Fruit fly (Drosophila melanogaster): ENCODE results near the gene CG7542.

The CG7542 gene

DNA sequence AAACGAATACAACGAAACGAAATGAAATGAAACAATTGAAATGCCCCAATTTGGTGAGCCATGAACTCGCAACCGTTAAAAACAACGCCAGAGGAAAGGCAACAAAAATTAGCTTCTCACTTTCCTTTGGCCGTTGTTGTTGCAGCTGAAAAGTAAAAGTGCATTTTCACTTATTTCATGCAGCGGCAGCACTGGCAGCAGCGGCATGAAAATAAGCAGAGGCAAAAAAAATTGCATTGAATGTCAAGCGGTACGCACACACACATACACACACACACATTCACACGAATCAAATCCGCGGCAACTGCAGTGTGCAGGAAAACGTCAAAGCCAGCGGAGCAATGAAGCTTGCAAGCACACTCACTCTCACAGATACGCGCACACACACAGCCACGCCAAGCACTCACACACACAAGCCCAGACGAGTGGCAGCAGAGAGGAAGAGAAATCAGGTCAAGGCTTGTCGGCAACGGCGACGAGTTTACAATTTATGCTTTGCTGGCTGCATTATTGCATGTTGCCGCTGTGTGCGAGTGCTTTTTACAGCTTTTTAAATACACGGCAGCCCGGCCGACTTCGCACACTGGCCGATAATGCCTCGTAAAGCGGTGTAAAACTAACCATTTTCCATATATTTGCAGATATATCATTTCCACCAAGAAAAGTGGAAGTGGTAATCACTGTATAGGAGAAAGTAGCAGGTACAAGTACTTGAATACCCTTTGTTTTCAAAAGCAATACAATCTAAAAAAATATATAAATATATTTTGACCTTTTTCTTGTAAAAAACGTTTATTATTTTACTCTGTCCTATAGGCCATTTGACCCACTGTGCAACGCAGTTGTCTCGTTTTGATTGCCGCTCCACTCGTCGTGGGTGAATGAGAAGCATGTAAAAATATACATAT lies 17.0 kb downstream of the CG7542 start (continued):
- peak; percentile 85 for TF ChIP-seq salm (tag; optimal IDR thresholded peaks at IDR 0.05)
- TF ChIP-seq ERR (GFP tag; optimal IDR thresholded peaks at IDR 0.05) = no peak
- TF ChIP-seq sug (tag; optimal IDR thresholded peaks at IDR 0.05) = peak; percentile 52
- peak; percentile 9 for TF ChIP-seq CG16863 (GFP tag; optimal IDR thresholded peaks at IDR 0.05)
- peak; percentile 90 for TF ChIP-seq gem (tag; optimal IDR thresholded peaks at IDR 0.05)
- no peak for TF ChIP-seq CG3838 (GFP tag; optimal IDR thresholded peaks at IDR 0.05)
- no peak for TF ChIP-seq CG42726 (GFP tag; IDR thresholded peaks at IDR 0.05; ENCODE audit: partially characterized antibody)
- TF ChIP-seq CG12769 (tag; optimal IDR thresholded peaks at IDR 0.05) = peak; percentile 55
- TF ChIP-seq ranshi (GFP tag; IDR thresholded peaks at IDR 0.05) = 0 out of 2 replicates have a peak, but pooled peaks have one; percentile 20
- TF ChIP-seq CG18599 (GFP tag; optimal IDR thresholded peaks at IDR 0.05) = peak; percentile 53
- peak; percentile 87 for TF ChIP-seq CG3407 (GFP tag; optimal IDR thresholded peaks at IDR 0.05)
- TF ChIP-seq lmd (GFP tag; IDR thresholded peaks at IDR 0.05) = peak; percentile 71
- no peak for TF ChIP-seq CG8290 (GFP tag; optimal IDR thresholded peaks at IDR 0.05)
- TF ChIP-seq CG8290 (tag; optimal IDR thresholded peaks at IDR 0.05) = peak in 1 of 2 experiments; percentile 31
- TF ChIP-seq CG7839 (tag; optimal IDR thresholded peaks at IDR 0.05) = peak; percentile 85
- TF ChIP-seq Ssrp (tag; optimal IDR thresholded peaks at IDR 0.05) = peak; percentile 85
- no peak for TF ChIP-seq Ets97D (GFP tag; optimal IDR thresholded peaks at IDR 0.05)
- TF ChIP-seq CG34376 (GFP tag; optimal IDR thresholded peaks at IDR 0.05) = no peak
- peak; percentile 94 for TF ChIP-seq Sox102F (GFP tag; optimal IDR thresholded peaks at IDR 0.05)
- peak; percentile 41 for TF ChIP-seq Hmr (GFP tag; optimal IDR thresholded peaks at IDR 0.05)
- TF ChIP-seq kah (GFP tag; optimal IDR thresholded peaks at IDR 0.05) = peak; percentile 65
- peak; percentile 78 for TF ChIP-seq bcd (GFP tag; optimal IDR thresholded peaks at IDR 0.05)
- peak; percentile 76 for TF ChIP-seq CG9437 (GFP tag; optimal IDR thresholded peaks at IDR 0.05)
- TF ChIP-seq NfI (GFP tag; optimal IDR thresholded peaks at IDR 0.05) = peak; percentile 66
- peak; percentile 65 for TF ChIP-seq Six4 (GFP tag; optimal IDR thresholded peaks at IDR 0.05)
- TF ChIP-seq CG5245 (GFP tag; optimal IDR thresholded peaks at IDR 0.05) = peak; percentile 59
- TF ChIP-seq CG11560 (tag; IDR thresholded peaks at IDR 0.05) = no peak; the same call in 2 of the 3 replicates
- TF ChIP-seq zfh1 (GFP tag; IDR thresholded peaks at IDR 0.05) = peak; percentile 73
- no peak for TF ChIP-seq eve (GFP tag; optimal IDR thresholded peaks at IDR 0.05)
- TF ChIP-seq croc (GFP tag; conservative IDR thresholded peaks at IDR 0.05) = peak; percentile 83
- TF ChIP-seq crol (GFP tag; IDR thresholded peaks at IDR 0.05) = peak; percentile 19
- peak; percentile 20 for TF ChIP-seq Mes4 (GFP tag; optimal IDR thresholded peaks at IDR 0.05)
- peak; percentile 81 for TF ChIP-seq vvl (GFP tag; IDR thresholded peaks at IDR 0.05)
- TF ChIP-seq CG8924 (tag; optimal IDR thresholded peaks at IDR 0.05) = peak; percentile 83
- peak; percentile 90 for TF ChIP-seq Blimp-1 (GFP tag; optimal IDR thresholded peaks at IDR 0.05)
- TF ChIP-seq cato (GFP tag; optimal IDR thresholded peaks at IDR 0.05; ENCODE audit: borderline replicate concordance) = peak; percentile 51
- peak; percentile 87 for TF ChIP-seq row (GFP tag; IDR thresholded peaks at IDR 0.05)
- no peak for TF ChIP-seq vfl (GFP tag; optimal IDR thresholded peaks at IDR 0.05)
- TF ChIP-seq abd-A (tag; optimal IDR thresholded peaks at IDR 0.05) = peak; percentile 22
- peak; percentile 46 for TF ChIP-seq Ets65A (GFP tag)
- TF ChIP-seq Myb (GFP tag; optimal IDR thresholded peaks at IDR 0.05) = no peak
- no peak for TF ChIP-seq CG34224 (GFP tag; IDR thresholded peaks at IDR 0.05; ENCODE audit: partially characterized antibody)
- peak; percentile 51 for TF ChIP-seq YL-1 (GFP tag; optimal IDR thresholded peaks at IDR 0.05)
- TF ChIP-seq otp (GFP tag; IDR thresholded peaks at IDR 0.05) = 0 out of 3 replicates have a peak, but pooled peaks have one; percentile 50
- peak in 1 of 2 experiments; percentile 33 for TF ChIP-seq chif (GFP tag; optimal IDR thresholded peaks at IDR 0.05)
- peak; percentile 81 for TF ChIP-seq run (tag; optimal IDR thresholded peaks at IDR 0.05)
- peak; percentile 17 for TF ChIP-seq Antp (GFP tag; optimal IDR thresholded peaks at IDR 0.05)
- TF ChIP-seq vnd (GFP tag; IDR thresholded peaks at IDR 0.05; ENCODE audit: partially characterized antibody) = peak; percentile 40; the same call in 1 of the 3 replicates
- peak; percentile 34 for TF ChIP-seq CTCF (GFP tag; optimal IDR thresholded peaks at IDR 0.05)

All from whole organism, embryonic.